Worm (Caenorhabditis elegans) whole organism, L3 larva: Measurements from ENCODE around the gene cfim-2.

Experiments used
- R02D3.7 ChIP-seq: fragments of 150-350 bp; optimal IDR thresholded peaks from 2 replicates; lab custom pipeline; 2014; ENCODE audit warnings: missing biosample characterization, missing genetic modification characterization
- ama-1 ChIP-seq: fragments of 150-350 bp; optimal IDR thresholded peaks from 2 replicates; lab custom pipeline; 2018
- mml-1 ChIP-seq: fragments of 150-350 bp; sonication (generic microtip); optimal IDR thresholded peaks from 3 replicates; lab custom pipeline; 2014; ENCODE audit warnings: missing biosample characterization, missing genetic modification characterization
- nfya-1 ChIP-seq: sonication (generic microtip); optimal IDR thresholded peaks from 2 replicates; lab custom pipeline; 2017; ENCODE audit warnings: missing genetic modification characterization, mild to moderate bottlenecking, missing compliant biosample characterization, antibody characterized with exemption, moderate library complexity; ENCODE audit not compliant: insufficient read depth
- pqm-1 ChIP-seq: fragments of 150-350 bp; optimal IDR thresholded peaks from 2 replicates; lab custom pipeline; 2017; ENCODE audit warnings: missing biosample characterization, missing genetic modification characterization, inconsistent platforms
- skn-1 ChIP-seq: fragments of 150-350 bp; optimal IDR thresholded peaks from 2 replicates; lab custom pipeline; 2014; ENCODE audit warnings: missing biosample characterization, missing genetic modification characterization
- zag-1 ChIP-seq: fragments of 150-350 bp; optimal IDR thresholded peaks from 2 replicates; lab custom pipeline; 2014; ENCODE audit warnings: missing biosample characterization, missing genetic modification characterization
- ztf-4 ChIP-seq: fragments of 150-350 bp; optimal IDR thresholded peaks from 2 replicates; lab custom pipeline; 2014; ENCODE audit warnings: missing biosample characterization, missing genetic modification characterization

- TF ChIP-seq ztf-4 (tag; lab: Kevin White, UChicago) (no peak), zag-1 (tag; lab: Kevin White, UChicago) (no peak), ama-1 (no peak), skn-1 (tag; lab: Kevin White, UChicago) (no peak), R02D3.7 (tag; lab: Kevin White, UChicago) (no peak), nfya-1 (no peak), mml-1 (tag; lab: Kevin White, UChicago) (no peak), pqm-1 (tag; lab: Kevin White, UChicago) (no peak)
These were observed 7.5 kb downstream of the cfim-2 start, which contains the start of gene D1046.4 for ce11 chrIV:8933575-8933974.
